Worm (Caenorhabditis elegans): Measurements from ENCODE around the gene tlp-1.
"Not testable (repeated sequence)": the region's sequence is repeated elsewhere in the genome, so short reads cannot be mapped to it uniquely, and the experiment has no call there.

- not testable (repeated sequence) for TF ChIP-seq aly-2 (tag; optimal IDR thresholded peaks at IDR 0.05); fos-1 (tag; optimal IDR thresholded peaks at IDR 0.05); nhr-11 (tag; optimal IDR thresholded peaks at IDR 0.05); nhr-12 (tag; optimal IDR thresholded peaks at IDR 0.05); skn-1 (tag; optimal IDR thresholded peaks at IDR 0.05); sma-3 (GFP tag; optimal IDR thresholded peaks at IDR 0.05)
Measured at ce11 chrIV:13651411-13651810, 52.5 kb downstream of the tlp-1 start, which contains the start of gene C08F11.12.
